Worm (Caenorhabditis elegans) whole organism, young adult: ENCODE results near the gene dct-12.
A peak's percentile ranks its signal among the peaks of the same experiment; 100 is the strongest.

Experiments used
- B0035.1 ChIP-seq: sonication (generic microtip); optimal IDR thresholded peaks from 2 replicates; lab custom pipeline; 2016; ENCODE audit warnings: missing genetic modification characterization, mild to moderate bottlenecking, missing compliant biosample characterization, missing genotype, missing genetic modification reagents
- F22D6.2 ChIP-seq: sonication (generic microtip); optimal IDR thresholded peaks from 2 replicates; lab custom pipeline; 2016; ENCODE audit warnings: mild to moderate bottlenecking, missing genetic modification characterization, missing compliant biosample characterization
- F37B4.10 ChIP-seq: fragments of 200-800 bp; sonication (Bioruptor generic); IDR thresholded peaks from 2 replicates; pipeline ENCODE4 v1.3.6; 2022; ENCODE audit warnings: missing genetic modification characterization, missing compliant biosample characterization
- F52B5.7 ChIP-seq: sonication (generic microtip); optimal IDR thresholded peaks from 2 replicates; lab custom pipeline; 2016; ENCODE audit warnings: mild to moderate bottlenecking, missing genetic modification characterization, missing compliant biosample characterization
- K12H6.12 ChIP-seq: fragments of 200-800 bp; sonication (Bioruptor generic); optimal IDR thresholded peaks from 2 replicates; lab custom pipeline; 2018; ENCODE audit warnings: mild to moderate bottlenecking, missing genetic modification characterization, missing compliant biosample characterization
- ceh-27 ChIP-seq: fragments of 200-800 bp; sonication (Bioruptor generic); optimal IDR thresholded peaks from 2 replicates; lab custom pipeline; 2018; ENCODE audit warnings: mild to moderate bottlenecking, missing genetic modification characterization, moderate library complexity, missing compliant biosample characterization
- chd-7 ChIP-seq: sonication (generic microtip); optimal IDR thresholded peaks from 2 replicates; lab custom pipeline; 2016; ENCODE audit warnings: mild to moderate bottlenecking, missing genetic modification characterization, moderate library complexity, missing compliant biosample characterization
- egrh-3 ChIP-seq: fragments of 200-800 bp; sonication (Bioruptor generic); IDR thresholded peaks from 2 replicates; pipeline ENCODE4 v1.3.6; 2022; ENCODE audit warnings: missing genetic modification reagents, missing genetic modification characterization, missing compliant biosample characterization
- ekl-4 ChIP-seq: fragments of 200-800 bp; sonication (Bioruptor generic); IDR thresholded peaks from 2 replicates; pipeline ENCODE4 v1.3.6; 2022; ENCODE audit warnings: missing genetic modification reagents, missing genetic modification characterization, missing compliant biosample characterization
- fkh-3 ChIP-seq: sonication (generic microtip); optimal IDR thresholded peaks from 2 replicates; lab custom pipeline; 2016; ENCODE audit warnings: mild to moderate bottlenecking, missing genetic modification characterization, missing compliant biosample characterization
- hmg-1.2 ChIP-seq: fragments of 200-800 bp; sonication (Bioruptor generic); IDR thresholded peaks from 2 replicates; pipeline ENCODE4 v1.3.6; 2022; ENCODE audit warnings: missing genetic modification reagents, missing genetic modification characterization, missing compliant biosample characterization
- lir-1 ChIP-seq: fragments of 200-800 bp; sonication (Bioruptor generic); conservative IDR thresholded peaks from 2 replicates; pipeline ENCODE4 v1.3.6; 2022; ENCODE audit warnings: missing genetic modification reagents, missing genetic modification characterization, missing compliant biosample characterization
- madf-8 ChIP-seq: fragments of 200-800 bp; sonication (Bioruptor generic); conservative IDR thresholded peaks from 2 replicates; pipeline ENCODE4 v1.3.6; 2022; ENCODE audit warnings: missing genetic modification reagents, missing genetic modification characterization, missing compliant biosample characterization
- mes-4 ChIP-seq: sonication (generic microtip); optimal IDR thresholded peaks from 2 replicates; lab custom pipeline; 2016; ENCODE audit warnings: missing genotype, missing genetic modification characterization, missing compliant biosample characterization
- nhr-90 ChIP-seq: sonication (generic microtip); optimal IDR thresholded peaks from 2 replicates; lab custom pipeline; 2016; ENCODE audit warnings: missing genotype, mild to moderate bottlenecking, missing genetic modification characterization, missing compliant biosample characterization
- pbrm-1 ChIP-seq: fragments of 200-800 bp; sonication (Bioruptor generic); IDR thresholded peaks from 2 replicates; pipeline ENCODE4 v1.3.6; 2022; ENCODE audit warnings: missing genetic modification reagents, missing genetic modification characterization, missing compliant biosample characterization
- repo-1 ChIP-seq: sonication (generic microtip); optimal IDR thresholded peaks from 2 replicates; lab custom pipeline; 2017; ENCODE audit warnings: mild to moderate bottlenecking, missing genetic modification characterization, missing compliant biosample characterization
- rpc-1 ChIP-seq, 2 experiments: fragments of 150-350 bp in 1 of 2; sonication (generic microtip) in 1 of 2; optimal IDR thresholded peaks; 2 replicates each; lab custom pipeline; 2014 to 2018; ENCODE audit warnings: missing biosample characterization in 1 of 2, missing genetic modification characterization in 1 of 2, missing genetic modification reagents in 1 of 2, missing genotype in 1 of 2
- sdz-38 ChIP-seq: sonication (generic microtip); optimal IDR thresholded peaks from 2 replicates; lab custom pipeline; 2016; ENCODE audit warnings: missing genotype, missing genetic modification characterization, missing compliant biosample characterization
- sea-2 ChIP-seq: fragments of 200-800 bp; sonication (Bioruptor generic); IDR thresholded peaks from 2 replicates; pipeline ENCODE4 v1.3.6; 2022; ENCODE audit warnings: missing genetic modification characterization, missing compliant biosample characterization
- snpc-1.1 ChIP-seq: sonication (generic microtip); optimal IDR thresholded peaks from 2 replicates; lab custom pipeline; 2017; ENCODE audit warnings: missing genetic modification characterization, mild to moderate bottlenecking, missing compliant biosample characterization, antibody characterized with exemption, moderate library complexity, missing genotype, missing genetic modification reagents; ENCODE audit not compliant: insufficient read depth
- snpc-4 ChIP-seq, 5 experiments: fragments of 150-350 bp in 1 of 5; sonication (generic microtip) in 4 of 5; optimal IDR thresholded peaks; 2 replicates each; lab custom pipeline; 2014 to 2018; ENCODE audit warnings: missing genetic modification characterization in 5 of 5, missing biosample characterization in 3 of 5, antibody characterized with exemption in 2 of 5, mild to moderate bottlenecking in 2 of 5, missing compliant biosample characterization in 2 of 5, missing genotype in 2 of 5, moderate library complexity in 2 of 5, missing genetic modification reagents in 1 of 5
- unc-130 ChIP-seq: sonication (generic microtip); optimal IDR thresholded peaks from 2 replicates; lab custom pipeline; 2016; ENCODE audit warnings: missing genetic modification reagents, missing genetic modification characterization, missing compliant biosample characterization
- unc-62 ChIP-seq: fragments of 150-350 bp; optimal IDR thresholded peaks from 2 replicates; lab custom pipeline; 2014; ENCODE audit warnings: missing biosample characterization, missing genetic modification reagents, missing genetic modification characterization
- zfh-2 ChIP-seq: fragments of 200-800 bp; sonication (Bioruptor generic); conservative IDR thresholded peaks from 2 replicates; pipeline ENCODE4 v1.3.6; 2022; ENCODE audit warnings: missing genetic modification reagents, missing genetic modification characterization, missing compliant biosample characterization
- ztf-18 ChIP-seq: sonication (generic microtip); optimal IDR thresholded peaks from 2 replicates; lab custom pipeline; 2016; ENCODE audit warnings: missing genotype, mild to moderate bottlenecking, missing genetic modification characterization, missing compliant biosample characterization

dct-12 gene

ce11 chrII:12385815-12386214, 46.4 kb downstream of the dct-12 start:
- TF ChIP-seq sdz-38 (no peak), zfh-2 (peak; percentile 86), egrh-3 (peak; percentile 31; the same call in 1 of the 2 replicates), snpc-1.1 (peak; percentile 67), pbrm-1 (no peak), snpc-4 (GFP tag; optimal IDR thresholded peaks at IDR 0.05; lab: Kevin White, UChicago) (peak; percentile 21), snpc-4 (tag; optimal IDR thresholded peaks at IDR 0.05; lab: Kevin White, UChicago) (peak in 3 of 4 experiments; percentile 28 to 90 (median 84)), rpc-1 (optimal IDR thresholded peaks at IDR 0.05; lab: Kevin White, UChicago) (no peak), rpc-1 (tag; optimal IDR thresholded peaks at IDR 0.05; lab: Kevin White, UChicago) (peak; percentile 8), hmg-1.2 (peak; percentile 17; the same call in 1 of the 2 replicates)

- TF ChIP-seq F22D6.2 (tag; lab: Kevin White, UChicago) (no peak), ztf-18 (no peak), rpc-1 (optimal IDR thresholded peaks at IDR 0.05; lab: Kevin White, UChicago) (no peak), rpc-1 (tag; optimal IDR thresholded peaks at IDR 0.05; lab: Kevin White, UChicago) (no peak), egrh-3 (no peak), fkh-3 (tag; lab: Kevin White, UChicago) (no peak), chd-7 (no peak), K12H6.12 (peak; percentile 26), F37B4.10 (no peak), madf-8 (no peak), F52B5.7 (tag; lab: Kevin White, UChicago) (no peak), ceh-27 (GFP tag; lab: Kevin White, UChicago) (no peak), repo-1 (no peak), unc-130 (no peak), snpc-4 (GFP tag; optimal IDR thresholded peaks at IDR 0.05; lab: Kevin White, UChicago) (peak; percentile 41), snpc-4 (tag; optimal IDR thresholded peaks at IDR 0.05; lab: Kevin White, UChicago) (peak in 3 of 4 experiments; percentile 51 to 71 (median 61)), B0035.1 (tag; lab: Kevin White, UChicago) (no peak), mes-4 (no peak), lir-1 (GFP tag; lab: Robert Waterston, UW) (no peak), hmg-1.2 (peak; percentile 84), unc-62 (GFP tag; lab: Kevin White, UChicago) (no peak), zfh-2 (peak; percentile 75)
These were observed 49.4 kb downstream of the dct-12 start, which contains the start of gene btb-14 for ce11 chrII:12382625-12383562. TSS of gene btb-14 (plus strand) at chrII:12383463.

- TF ChIP-seq ekl-4 (GFP tag; lab: Robert Waterston, UW) (no peak), nhr-90 (no peak), snpc-4 (GFP tag; optimal IDR thresholded peaks at IDR 0.05; lab: Kevin White, UChicago) (no peak), snpc-4 (tag; optimal IDR thresholded peaks at IDR 0.05; lab: Kevin White, UChicago) (no peak), ceh-27 (GFP tag; lab: Kevin White, UChicago) (no peak), sea-2 (GFP tag; lab: Robert Waterston, UW) (no peak), F37B4.10 (no peak)
These were observed 51.4 kb downstream of the dct-12 start for ce11 chrII:12380888-12381287.
